Worm (Caenorhabditis elegans): ENCODE results near the gene C50D2.6.
"Not testable (repeated sequence)": the region's sequence is repeated elsewhere in the genome, so short reads cannot be mapped to it uniquely, and the experiment has no call there.

DNA sequence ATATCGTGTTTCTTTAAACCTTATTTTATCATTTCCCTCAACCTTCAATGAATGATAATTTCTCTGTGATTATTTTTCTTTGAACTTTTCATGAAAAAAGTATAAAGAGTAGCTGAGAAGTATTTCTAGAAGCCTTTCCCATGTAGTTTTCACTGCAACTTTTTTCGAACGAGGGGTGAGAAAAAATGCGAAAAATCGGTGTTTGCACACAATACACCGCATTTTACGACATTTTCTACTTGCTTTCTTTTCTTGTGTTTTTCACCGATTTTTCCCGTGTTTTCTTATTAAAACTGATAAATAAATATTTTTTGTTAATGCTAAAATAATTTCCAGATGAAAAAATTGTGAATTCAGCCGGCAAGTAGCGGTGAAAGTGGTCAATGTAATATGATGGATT lies 14.7 kb downstream of the C50D2.6 start, which contains the start of gene C50D2.10:
- not testable (repeated sequence) for TF ChIP-seq unc-39 (tag; optimal IDR thresholded peaks at IDR 0.05); elt-3 (tag; optimal IDR thresholded peaks at IDR 0.05); lsy-2 (tag; optimal IDR thresholded peaks at IDR 0.05); ztf-11 (tag; optimal IDR thresholded peaks at IDR 0.05); nhr-2 (tag; optimal IDR thresholded peaks at IDR 0.05); nhr-237 (tag; optimal IDR thresholded peaks at IDR 0.05); elt-1 (tag; optimal IDR thresholded peaks at IDR 0.05; ENCODE audit: borderline replicate concordance, insufficient read depth); lin-32 (GFP tag; optimal IDR thresholded peaks at IDR 0.05); tbx-8 (GFP tag; optimal IDR thresholded peaks at IDR 0.05); unc-62 (GFP tag; optimal IDR thresholded peaks at IDR 0.05); unc-120 (tag; optimal IDR thresholded peaks at IDR 0.05; ENCODE audit: poor library complexity, severe bottlenecking); sem-2 (GFP tag; optimal IDR thresholded peaks at IDR 0.05)
